Fruit fly (Drosophila melanogaster): Measurements from ENCODE around the gene ttk.

- no peak for TF ChIP-seq CTCF (optimal IDR thresholded peaks at IDR 0.05)
- TF ChIP-seq CG8478 (optimal IDR thresholded peaks at IDR 0.05): no peak
These were observed 24.7 kb upstream of the ttk start for dm6 chr3R:31688671-31689642.

Measured in S2 (cell line).